Fruit fly (Drosophila melanogaster) whole organism, pupa: ENCODE measurements around the gene rtet.
A peak's percentile ranks its signal among the peaks of the same experiment; 100 is the strongest.

Experiments
- CG10348 ChIP-seq: fragments of 200-800 bp; sonication (Bioruptor generic); IDR thresholded peaks from 2 replicates; pipeline ENCODE4 v1.3.6; 2022; ENCODE audit warnings: missing biosample characterization, missing genetic modification characterization
- CG12605 ChIP-seq: fragments of 200-800 bp; sonication (Bioruptor generic); IDR thresholded peaks from 2 replicates; pipeline ENCODE4 v1.3.6; 2022; ENCODE audit warnings: missing biosample characterization, missing genetic modification characterization
- CG13204 ChIP-seq: fragments of 200-800 bp; sonication (Bioruptor generic); optimal IDR thresholded peaks from 2 replicates; lab custom pipeline; 2018; ENCODE audit warnings: missing biosample characterization, mild to moderate bottlenecking, missing genetic modification characterization, moderate library complexity
- CG14655 ChIP-seq: fragments of 200-800 bp; sonication (Bioruptor generic); optimal IDR thresholded peaks from 3 replicates; lab custom pipeline; 2017; ENCODE audit warnings: mild to moderate bottlenecking, missing biosample characterization, missing genetic modification reagents, missing genetic modification characterization
- CG15710 ChIP-seq: fragments of 200-800 bp; sonication (Bioruptor generic); optimal IDR thresholded peaks from 2 replicates; lab custom pipeline; 2018; ENCODE audit warnings: missing biosample characterization, mild to moderate bottlenecking, missing genetic modification characterization, moderate library complexity
- CG17806 ChIP-seq: fragments of 200-800 bp; sonication (Bioruptor generic); optimal IDR thresholded peaks from 2 replicates; lab custom pipeline; 2018; ENCODE audit warnings: missing biosample characterization, mild to moderate bottlenecking, missing genetic modification characterization, moderate library complexity
- CG32121 ChIP-seq: fragments of 200-800 bp; sonication (Bioruptor generic); IDR thresholded peaks from 2 replicates; pipeline ENCODE4 v1.3.6; 2022; ENCODE audit warnings: missing biosample characterization, missing genetic modification characterization
- CG34367 ChIP-seq: fragments of 200-800 bp; sonication (Bioruptor generic); optimal IDR thresholded peaks from 2 replicates; lab custom pipeline; 2018; ENCODE audit warnings: missing biosample characterization, mild to moderate bottlenecking, missing genetic modification characterization
- CG4496 ChIP-seq: fragments of 200-800 bp; sonication (Bioruptor generic); IDR thresholded peaks from 3 replicates; pipeline ENCODE4 v1.3.6; 2022; ENCODE audit warnings: missing biosample characterization, missing genetic modification characterization
- CG8159 ChIP-seq: fragments of 200-800 bp; sonication (Bioruptor generic); optimal IDR thresholded peaks from 3 replicates; lab custom pipeline; 2018; ENCODE audit warnings: missing biosample characterization, mild to moderate bottlenecking, missing genetic modification characterization, moderate library complexity
- CG8301 ChIP-seq: fragments of 200-800 bp; sonication (Bioruptor generic); optimal IDR thresholded peaks from 2 replicates; lab custom pipeline; 2018; ENCODE audit warnings: missing biosample characterization, mild to moderate bottlenecking, missing genetic modification characterization
- CG9948 ChIP-seq: fragments of 200-800 bp; sonication (Bioruptor generic); optimal IDR thresholded peaks from 2 replicates; lab custom pipeline; 2018; ENCODE audit warnings: missing biosample characterization, mild to moderate bottlenecking, missing genetic modification characterization, moderate library complexity
- D1 ChIP-seq: fragments of 200-800 bp; sonication (Bioruptor generic); optimal IDR thresholded peaks from 2 replicates; lab custom pipeline; 2018; ENCODE audit warnings: missing biosample characterization, mild to moderate bottlenecking, missing genetic modification characterization, moderate library complexity
- EcR ChIP-seq: fragments of 200-800 bp; sonication (Bioruptor generic); optimal IDR thresholded peaks from 3 replicates; lab custom pipeline; 2019; ENCODE audit warnings: missing biosample characterization, missing genetic modification characterization, mild to moderate bottlenecking, moderate library complexity, missing genetic modification reagents
- Ets98B ChIP-seq: fragments of 200-800 bp; sonication (Bioruptor generic); IDR thresholded peaks from 2 replicates; pipeline ENCODE4 v1.3.6; 2022; ENCODE audit warnings: missing biosample characterization, missing genetic modification characterization
- Pif1A ChIP-seq: fragments of 200-800 bp; sonication (Bioruptor generic); optimal IDR thresholded peaks from 3 replicates; lab custom pipeline; 2016; ENCODE audit warnings: missing biosample characterization, missing genetic modification characterization
- Pif1B ChIP-seq: fragments of 200-800 bp; sonication (Bioruptor generic); optimal IDR thresholded peaks from 3 replicates; lab custom pipeline; 2016; ENCODE audit warnings: missing biosample characterization, missing genetic modification characterization
- Snoo ChIP-seq: fragments of 200-800 bp; sonication (Bioruptor generic); optimal IDR thresholded peaks from 3 replicates; lab custom pipeline; 2017; ENCODE audit warnings: missing biosample characterization, mild to moderate bottlenecking, missing genetic modification characterization, inconsistent platforms
- fd96Ca ChIP-seq: fragments of 200-800 bp; sonication (Bioruptor generic); IDR thresholded peaks from 3 replicates; pipeline ENCODE4 v1.3.6; 2022; ENCODE audit warnings: missing biosample characterization, missing genetic modification characterization
- gl ChIP-seq: fragments of 200-800 bp; sonication (Bioruptor generic); optimal IDR thresholded peaks from 2 replicates; lab custom pipeline; 2018; ENCODE audit warnings: missing biosample characterization, mild to moderate bottlenecking, missing genetic modification characterization
- rn ChIP-seq: fragments of 200-800 bp; sonication (Bioruptor generic); IDR thresholded peaks from 2 replicates; pipeline ENCODE4 v1.3.6; 2022; ENCODE audit warnings: missing biosample characterization, missing genetic modification characterization

Gene rtet

DNA sequence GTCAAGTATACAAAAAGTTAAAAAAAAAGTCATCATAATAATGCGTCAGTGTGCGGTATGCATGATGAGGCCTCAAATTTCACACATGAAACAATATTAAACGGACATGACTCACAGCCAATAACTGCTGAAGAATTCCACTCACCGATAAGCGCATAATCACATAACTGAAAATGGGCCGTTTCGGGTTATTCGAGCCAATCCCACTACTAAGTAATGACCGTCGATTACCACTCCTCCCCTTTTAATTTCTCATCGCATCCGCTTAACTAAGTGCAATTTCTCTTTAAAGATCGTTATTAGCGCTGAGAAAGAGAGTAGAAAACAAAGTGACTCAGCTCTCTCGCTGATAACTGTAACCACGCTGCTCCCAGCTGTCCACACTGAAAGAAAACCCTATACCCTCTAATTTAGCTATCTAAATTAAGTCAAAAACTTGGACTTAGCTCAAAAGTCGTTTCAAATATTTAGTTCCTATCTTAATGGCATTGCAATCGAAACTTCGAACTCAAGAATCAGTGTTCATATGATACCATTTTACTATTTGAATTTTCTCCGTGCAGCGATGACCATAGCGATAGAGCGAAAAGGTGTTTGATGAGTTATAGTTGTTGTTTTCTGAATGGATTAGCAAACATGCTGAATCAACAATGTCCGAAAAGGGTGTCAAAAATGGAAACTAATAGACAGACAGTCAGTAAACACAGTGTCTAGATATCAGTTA, 4.7 kb downstream of the rtet start:
- no peak for TF ChIP-seq EcR (GFP tag; lab: Kevin White, UChicago)
- no peak for TF ChIP-seq CG13204
- peak; percentile 62 for TF ChIP-seq CG9948 (tag; lab: Kevin White, UChicago)
- TF ChIP-seq Pif1B (GFP tag; lab: Kevin White, UChicago), result peak; percentile 78
- peak; percentile 86 for TF ChIP-seq CG32121 (GFP tag; lab: Robert Waterston, UW)
- TF ChIP-seq D1 (tag; lab: Kevin White, UChicago), result no peak
- TF ChIP-seq CG34367, result no peak
- TF ChIP-seq CG12605 (GFP tag; lab: Robert Waterston, UW), result peak; percentile 90
- peak; percentile 77 for TF ChIP-seq CG17806 (tag; lab: Kevin White, UChicago)
- peak; percentile 88 for TF ChIP-seq fd96Ca
- peak; percentile 85 for TF ChIP-seq CG8301 (tag; lab: Kevin White, UChicago)
- peak; percentile 56 for TF ChIP-seq Snoo
- peak; percentile 91 for TF ChIP-seq Ets98B (GFP tag; lab: Robert Waterston, UW)
- peak; percentile 61 for TF ChIP-seq CG8159
- TF ChIP-seq gl (tag; lab: Kevin White, UChicago), result peak; percentile 8
- peak; percentile 49 for TF ChIP-seq CG15710 (tag; lab: Kevin White, UChicago)
- TF ChIP-seq CG4496 (GFP tag; lab: Robert Waterston, UW), result peak; percentile 92
- 0 out of 2 replicates have a peak, but pooled peaks have one; percentile 10 for TF ChIP-seq CG10348
- no peak for TF ChIP-seq CG14655
- TF ChIP-seq rn (GFP tag; lab: Robert Waterston, UW), result peak; percentile 38; the same call in 1 of the 2 replicates
- no peak for TF ChIP-seq Pif1A (GFP tag; lab: Kevin White, UChicago)
- TF ChIP-seq, all 21 proteins: peak for 15

dm6 chr3R:21116057-21116456, 7.8 kb downstream of the rtet start, which contains the start of gene ppan:
ppan (plus strand) TSS chr3R:21116254.
- no peak for TF ChIP-seq CG12605 (GFP tag; lab: Robert Waterston, UW)
- TF ChIP-seq D1 (tag; lab: Kevin White, UChicago), result no peak
- TF ChIP-seq CG10348, result no peak
- no peak for TF ChIP-seq Ets98B (GFP tag; lab: Robert Waterston, UW)
- no peak for TF ChIP-seq Snoo
- no peak for TF ChIP-seq Pif1B (GFP tag; lab: Kevin White, UChicago)
- TF ChIP-seq CG15710 (tag; lab: Kevin White, UChicago), result no peak
- no peak for TF ChIP-seq CG8159
- TF ChIP-seq EcR (GFP tag; lab: Kevin White, UChicago), result no peak
- no peak for TF ChIP-seq CG34367
- no peak for TF ChIP-seq CG14655
- no peak for TF ChIP-seq CG8301 (tag; lab: Kevin White, UChicago)

- TF ChIP-seq gl (tag; lab: Kevin White, UChicago) (no peak), CG9948 (tag; lab: Kevin White, UChicago) (peak; percentile 20), Pif1B (GFP tag; lab: Kevin White, UChicago) (no peak), fd96Ca (no peak; the same call in 2 of the 3 replicates), CG15710 (tag; lab: Kevin White, UChicago) (peak; percentile 9), CG14655 (no peak), CG8159 (no peak), EcR (GFP tag; lab: Kevin White, UChicago) (no peak), CG4496 (GFP tag; lab: Robert Waterston, UW) (0 out of 3 replicates have a peak, but pooled peaks have one; percentile 47), CG34367 (no peak), CG13204 (no peak), Pif1A (GFP tag; lab: Kevin White, UChicago) (no peak), CG32121 (GFP tag; lab: Robert Waterston, UW) (no peak), CG10348 (no peak), CG8301 (tag; lab: Kevin White, UChicago) (peak; percentile 43), CG17806 (tag; lab: Kevin White, UChicago) (peak; percentile 45), CG12605 (GFP tag; lab: Robert Waterston, UW) (no peak; the same call in 1 of the 2 replicates), Snoo (peak; percentile 5), rn (GFP tag; lab: Robert Waterston, UW) (no peak), D1 (tag; lab: Kevin White, UChicago) (no peak), Ets98B (GFP tag; lab: Robert Waterston, UW) (peak; percentile 44)
Measured at dm6 chr3R:21118784-21119183, 10.5 kb downstream of the rtet start, which contains the start of gene Bdbt. Bdbt (minus strand) TSS chr3R:21118856.

dm6 chr3R:21124225-21124624, 16.0 kb downstream of the rtet start:
- TF ChIP-seq CG34367 (no peak), CG12605 (GFP tag; lab: Robert Waterston, UW) (no peak), D1 (tag; lab: Kevin White, UChicago) (no peak), rn (GFP tag; lab: Robert Waterston, UW) (no peak), EcR (GFP tag; lab: Kevin White, UChicago) (peak; percentile 96), CG17806 (tag; lab: Kevin White, UChicago) (no peak)

DNA sequence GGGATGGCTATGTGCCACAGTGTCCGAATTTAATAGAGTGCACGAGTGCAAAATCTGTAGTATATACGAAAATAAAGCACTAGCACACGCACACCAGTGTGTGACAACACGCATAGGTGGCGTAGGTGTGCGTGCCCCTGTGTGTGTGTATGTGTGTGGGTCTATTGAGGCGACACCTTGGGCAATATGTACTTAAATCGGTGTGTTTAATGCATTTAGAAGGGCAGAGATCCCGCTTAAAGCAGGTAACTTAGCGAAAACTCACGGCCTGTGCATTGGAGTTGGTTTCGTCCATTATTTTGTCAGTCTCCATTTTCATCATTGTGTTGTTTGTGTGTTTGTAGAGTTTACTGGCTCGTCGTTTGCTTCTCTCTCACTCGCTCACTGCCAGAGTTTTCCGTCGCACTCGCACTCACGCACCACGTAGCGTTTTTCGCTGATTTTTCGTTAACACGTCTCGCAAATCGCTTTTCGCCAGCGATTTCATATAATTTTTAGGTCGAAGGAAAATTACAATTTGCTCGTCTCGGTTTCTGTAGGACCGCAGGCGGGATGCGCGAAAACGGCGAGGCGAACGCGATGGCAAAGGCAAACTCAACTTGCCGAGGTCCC, 18.5 kb downstream of the rtet start:
- peak; percentile 66 for TF ChIP-seq EcR (GFP tag; lab: Kevin White, UChicago)
- TF ChIP-seq CG34367, result no peak
- TF ChIP-seq, all 21 proteins: peak for 1
